Fruit fly (Drosophila melanogaster) whole organism, prepupa: ENCODE data around the gene CG4822.

Experiments used
- CG11294 ChIP-seq: fragments of 200-800 bp; sonication (Bioruptor generic); IDR thresholded peaks from 2 replicates; pipeline ENCODE4 v1.3.6; 2022; ENCODE audit warnings: missing biosample characterization, missing genetic modification characterization
- CG34406 ChIP-seq: fragments of 200-800 bp; sonication (Bioruptor generic); optimal IDR thresholded peaks from 3 replicates; lab custom pipeline; 2016; ENCODE audit warnings: missing biosample characterization, missing genetic modification characterization
- CG6792 ChIP-seq: fragments of 200-800 bp; sonication (Bioruptor generic); optimal IDR thresholded peaks from 3 replicates; lab custom pipeline; 2016; ENCODE audit warnings: missing biosample characterization, missing genetic modification characterization
- Eip75B ChIP-seq: fragments of 200-800 bp; sonication (Bioruptor generic); optimal IDR thresholded peaks from 3 replicates; lab custom pipeline; 2016; ENCODE audit warnings: missing biosample characterization, missing genetic modification characterization
- Lpt ChIP-seq: fragments of 200-800 bp; sonication (Bioruptor generic); optimal IDR thresholded peaks from 3 replicates; lab custom pipeline; 2016; ENCODE audit warnings: missing biosample characterization, missing genetic modification characterization
- pdm3 ChIP-seq: fragments of 200-800 bp; sonication (Bioruptor generic); optimal IDR thresholded peaks from 3 replicates; lab custom pipeline; 2016; ENCODE audit warnings: missing biosample characterization, missing genetic modification characterization

dm6 chr2L:166115-167069, 44.8 kb upstream of the CG4822 start:
- TF ChIP-seq pdm3 (peak; percentile 81), CG6792 (GFP tag; lab: Kevin White, UChicago) (peak; percentile 82), CG11294 (GFP tag; lab: Robert Waterston, UW) (no peak), Lpt (GFP tag; lab: Kevin White, UChicago) (peak; percentile 99), CG34406 (GFP tag; lab: Kevin White, UChicago) (peak; percentile 85), Eip75B (peak; percentile 90)
